Worm (Caenorhabditis elegans): ENCODE measurements around the gene str-13.

str-13 gene

ce11 chrV:2730784-2731480 is 3.9 kb upstream of the str-13 start, which contains the start of gene dod-3:
Gene dod-3, minus strand, starts transcription at chrV:2731098.
- peak; percentile 98 for TF ChIP-seq elt-2 (tag; optimal IDR thresholded peaks at IDR 0.05)
- TF ChIP-seq lin-39 (tag; optimal IDR thresholded peaks at IDR 0.05), result no peak
- TF ChIP-seq nhr-90 (tag; optimal IDR thresholded peaks at IDR 0.05; ENCODE audit: poor library complexity), result peak; percentile 43
- TF ChIP-seq ama-1 (optimal IDR thresholded peaks at IDR 0.05), result peak; percentile 8

- TF ChIP-seq unc-130 (tag; optimal IDR thresholded peaks at IDR 0.05), result no peak
- no peak for TF ChIP-seq snpc-4 (tag; optimal IDR thresholded peaks at IDR 0.05)
- no peak for TF ChIP-seq mab-9 (GFP tag; IDR thresholded peaks at IDR 0.05)
- TF ChIP-seq fkh-4 (tag; optimal IDR thresholded peaks at IDR 0.05; ENCODE audit: borderline replicate concordance), result no peak
- TF ChIP-seq C04F5.9 (tag; optimal IDR thresholded peaks at IDR 0.05), result no peak
- no peak for TF ChIP-seq lsy-2 (tag; optimal IDR thresholded peaks at IDR 0.05)
- TF ChIP-seq ceh-63 (GFP tag; optimal IDR thresholded peaks at IDR 0.05), result no peak
- TF ChIP-seq xbp-1 (tag; optimal IDR thresholded peaks at IDR 0.05), result no peak
- no peak for TF ChIP-seq tlp-1 (tag; optimal IDR thresholded peaks at IDR 0.05)
- no peak for TF ChIP-seq sup-37 (GFP tag; optimal IDR thresholded peaks at IDR 0.05)
- TF ChIP-seq blmp-1 (tag; optimal IDR thresholded peaks at IDR 0.05), result no peak
- TF ChIP-seq rnt-1 (tag; optimal IDR thresholded peaks at IDR 0.05), result no peak
- no peak for TF ChIP-seq fos-1 (tag; optimal IDR thresholded peaks at IDR 0.05)
- no peak for TF ChIP-seq nhr-85 (tag)
- TF ChIP-seq unc-30 (tag; optimal IDR thresholded peaks at IDR 0.05), result no peak
- no peak for TF ChIP-seq fkh-10 (GFP tag; optimal IDR thresholded peaks at IDR 0.05)
- TF ChIP-seq C34B4.2 (tag; optimal IDR thresholded peaks at IDR 0.05), result no peak
- TF ChIP-seq mef-2 (tag; optimal IDR thresholded peaks at IDR 0.05), result no peak
- no peak for TF ChIP-seq nhr-12 (tag; optimal IDR thresholded peaks at IDR 0.05)
- TF ChIP-seq alr-1 (tag; optimal IDR thresholded peaks at IDR 0.05; ENCODE audit: borderline replicate concordance), result no peak
Measured at ce11 chrV:2728236-2728635, 1.2 kb upstream of the str-13 start, which contains the start of gene str-33. Gene str-33, plus strand, starts transcription at chrV:2728536.

- TF ChIP-seq egl-27 (tag; optimal IDR thresholded peaks at IDR 0.05) (no peak), lir-3 (tag; optimal IDR thresholded peaks at IDR 0.05; ENCODE audit: poor library complexity) (no peak), ceh-8 (GFP tag; optimal IDR thresholded peaks at IDR 0.05) (no peak), snpc-4 (tag; optimal IDR thresholded peaks at IDR 0.05) (no peak), lsy-2 (tag; optimal IDR thresholded peaks at IDR 0.05) (no peak), ztf-4 (tag; optimal IDR thresholded peaks at IDR 0.05) (no peak), ama-1 (optimal IDR thresholded peaks at IDR 0.05) (no peak), tlp-1 (tag; optimal IDR thresholded peaks at IDR 0.05) (no peak), xbp-1 (tag; optimal IDR thresholded peaks at IDR 0.05) (no peak), nhr-90 (tag; optimal IDR thresholded peaks at IDR 0.05; ENCODE audit: poor library complexity) (no peak), aha-1 (tag; optimal IDR thresholded peaks at IDR 0.05) (no peak), aly-2 (tag; optimal IDR thresholded peaks at IDR 0.05) (no peak), unc-98 (GFP tag; IDR thresholded peaks at IDR 0.05) (no peak), ztf-11 (tag; optimal IDR thresholded peaks at IDR 0.05) (no peak), mep-1 (tag; optimal IDR thresholded peaks at IDR 0.05) (no peak), C04F5.9 (tag; optimal IDR thresholded peaks at IDR 0.05) (no peak), mdl-1 (tag; optimal IDR thresholded peaks at IDR 0.05) (no peak), fkh-10 (GFP tag; optimal IDR thresholded peaks at IDR 0.05) (no peak)
Measured at ce11 chrV:2725225-2725624, 1.8 kb downstream of the str-13 start, which contains the start of gene srg-59. Gene srg-59, minus strand, starts transcription at chrV:2725325.

- no peak for TF ChIP-seq hlh-17 (GFP tag; optimal IDR thresholded peaks at IDR 0.05; ENCODE audit: borderline replicate concordance)
- no peak for TF ChIP-seq nhr-20 (tag; optimal IDR thresholded peaks at IDR 0.05)
- no peak for TF ChIP-seq nhr-84 (tag; optimal IDR thresholded peaks at IDR 0.05)
- no peak for TF ChIP-seq nhr-12 (tag; optimal IDR thresholded peaks at IDR 0.05)
- TF ChIP-seq tbx-2 (tag; optimal IDR thresholded peaks at IDR 0.05), result no peak
- TF ChIP-seq egl-27 (tag; optimal IDR thresholded peaks at IDR 0.05), result no peak
Measured at ce11 chrV:2722555-2722954, 4.4 kb downstream of the str-13 start, which contains the start of gene srg-60. Gene srg-60, minus strand, starts transcription at chrV:2722655.
